Fruit fly (Drosophila melanogaster) whole organism, pupa: ENCODE results near the gene crm.

ENCODE experiments used
- CG10348 ChIP-seq: fragments of 200-800 bp; sonication (Bioruptor generic); IDR thresholded peaks from 2 replicates; pipeline ENCODE4 v1.3.6; 2022; ENCODE audit warnings: missing biosample characterization, missing genetic modification characterization
- CG13204 ChIP-seq: fragments of 200-800 bp; sonication (Bioruptor generic); optimal IDR thresholded peaks from 2 replicates; lab custom pipeline; 2018; ENCODE audit warnings: missing biosample characterization, mild to moderate bottlenecking, missing genetic modification characterization, moderate library complexity
- CG17806 ChIP-seq: fragments of 200-800 bp; sonication (Bioruptor generic); optimal IDR thresholded peaks from 2 replicates; lab custom pipeline; 2018; ENCODE audit warnings: missing biosample characterization, mild to moderate bottlenecking, missing genetic modification characterization, moderate library complexity
- CG34367 ChIP-seq: fragments of 200-800 bp; sonication (Bioruptor generic); optimal IDR thresholded peaks from 2 replicates; lab custom pipeline; 2018; ENCODE audit warnings: missing biosample characterization, mild to moderate bottlenecking, missing genetic modification characterization
- CG8159 ChIP-seq: fragments of 200-800 bp; sonication (Bioruptor generic); optimal IDR thresholded peaks from 3 replicates; lab custom pipeline; 2018; ENCODE audit warnings: missing biosample characterization, mild to moderate bottlenecking, missing genetic modification characterization, moderate library complexity
- CG9948 ChIP-seq: fragments of 200-800 bp; sonication (Bioruptor generic); optimal IDR thresholded peaks from 2 replicates; lab custom pipeline; 2018; ENCODE audit warnings: missing biosample characterization, mild to moderate bottlenecking, missing genetic modification characterization, moderate library complexity
- D1 ChIP-seq: fragments of 200-800 bp; sonication (Bioruptor generic); optimal IDR thresholded peaks from 2 replicates; lab custom pipeline; 2018; ENCODE audit warnings: missing biosample characterization, mild to moderate bottlenecking, missing genetic modification characterization, moderate library complexity
- EcR ChIP-seq: fragments of 200-800 bp; sonication (Bioruptor generic); optimal IDR thresholded peaks from 3 replicates; lab custom pipeline; 2019; ENCODE audit warnings: missing biosample characterization, missing genetic modification characterization, mild to moderate bottlenecking, moderate library complexity, missing genetic modification reagents
- Ets98B ChIP-seq: fragments of 200-800 bp; sonication (Bioruptor generic); IDR thresholded peaks from 2 replicates; pipeline ENCODE4 v1.3.6; 2022; ENCODE audit warnings: missing biosample characterization, missing genetic modification characterization

dm6 chrX:2743601-2744000 is 5.0 kb upstream of the crm start:
- TF ChIP-seq CG10348 (GFP tag; lab: Robert Waterston, UW) (no peak), CG13204 (GFP tag; lab: Kevin White, UChicago) (no peak), CG34367 (tag; lab: Kevin White, UChicago) (no peak), EcR (GFP tag; lab: Kevin White, UChicago) (no peak), CG17806 (tag; lab: Kevin White, UChicago) (no peak), D1 (tag; lab: Kevin White, UChicago) (no peak), Ets98B (GFP tag; lab: Robert Waterston, UW) (no peak), CG9948 (tag; lab: Kevin White, UChicago) (no peak), CG8159 (no peak)
